Worm (Caenorhabditis elegans) whole organism, L3 larva: ENCODE measurements around the gene C40C9.3.

Experiments used
- elt-1 ChIP-seq: fragments of 150-350 bp; optimal IDR thresholded peaks from 2 replicates; lab custom pipeline; 2014; ENCODE audit warnings: missing biosample characterization, missing genetic modification characterization
- elt-2 ChIP-seq: sonication (generic microtip); optimal IDR thresholded peaks from 2 replicates; lab custom pipeline; 2016; ENCODE audit warnings: missing genetic modification reagents, mild to moderate bottlenecking, missing genetic modification characterization, missing compliant biosample characterization
- fos-1 ChIP-seq: fragments of 150-350 bp; optimal IDR thresholded peaks from 2 replicates; lab custom pipeline; 2014; ENCODE audit warnings: missing biosample characterization, missing genetic modification characterization
- nfya-1 ChIP-seq: sonication (generic microtip); optimal IDR thresholded peaks from 2 replicates; lab custom pipeline; 2017; ENCODE audit warnings: missing genetic modification characterization, mild to moderate bottlenecking, missing compliant biosample characterization, antibody characterized with exemption, moderate library complexity; ENCODE audit not compliant: insufficient read depth
- nhr-12 ChIP-seq: fragments of 150-350 bp; optimal IDR thresholded peaks from 2 replicates; lab custom pipeline; 2014; ENCODE audit warnings: missing biosample characterization, missing genetic modification characterization
- skn-1 ChIP-seq: fragments of 150-350 bp; optimal IDR thresholded peaks from 2 replicates; lab custom pipeline; 2014; ENCODE audit warnings: missing biosample characterization, missing genetic modification characterization
- snpc-4 ChIP-seq: fragments of 150-350 bp; optimal IDR thresholded peaks from 2 replicates; lab custom pipeline; 2014; ENCODE audit warnings: missing biosample characterization, missing genetic modification characterization

DNA sequence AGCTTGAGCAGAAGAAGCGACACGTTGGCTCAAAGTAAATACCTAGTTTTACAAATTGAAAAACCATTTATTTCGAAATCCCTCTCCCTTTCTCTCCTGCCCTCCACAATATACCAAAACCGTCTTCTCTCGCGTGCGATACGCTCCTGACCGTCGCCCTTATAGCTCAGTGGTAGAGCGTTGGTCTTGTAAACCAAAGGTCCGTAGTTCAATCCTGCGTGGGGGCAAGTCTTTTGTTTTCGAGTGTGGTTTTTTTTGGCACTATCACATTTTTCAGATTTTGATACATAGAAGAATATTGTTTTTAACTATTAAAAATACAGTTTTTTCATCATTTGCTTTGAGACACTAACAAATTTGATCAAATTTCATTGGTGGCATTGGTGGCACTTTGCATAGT is 6.2 kb downstream of the C40C9.3 start:
- TF ChIP-seq elt-1 (tag; lab: Kevin White, UChicago) (no peak), snpc-4 (tag; lab: Kevin White, UChicago) (no peak), fos-1 (tag; lab: Kevin White, UChicago) (no peak), elt-2 (tag; lab: Kevin White, UChicago) (no peak), nhr-12 (tag; lab: Kevin White, UChicago) (no peak), skn-1 (tag; lab: Kevin White, UChicago) (no peak), nfya-1 (tag; lab: Kevin White, UChicago) (no peak)
